Worm (Caenorhabditis elegans): ENCODE measurements around the gene F47B7.3.

Gene F47B7.3

ce11 chrX:3773233-3773632 lies 9.0 kb upstream of the F47B7.3 start:
- no peak for TF ChIP-seq unc-62 (GFP tag; optimal IDR thresholded peaks at IDR 0.05)

- no peak for TF ChIP-seq unc-62 (GFP tag; optimal IDR thresholded peaks at IDR 0.05)
These were observed 8.2 kb upstream of the F47B7.3 start, which contains the start of gene F47B7.2 for ce11 chrX:3772405-3772804. Gene F47B7.2 (plus strand): TSS chrX:3772762.

- no peak for TF ChIP-seq unc-62 (GFP tag; optimal IDR thresholded peaks at IDR 0.05)
These were observed 4.5 kb upstream of the F47B7.3 start, which contains the start of gene F47B7.5 for ce11 chrX:3768717-3769116. Gene F47B7.5 (minus strand): TSS chrX:3768817.

ce11 chrX:3766552-3766951 lies 2.4 kb upstream of the F47B7.3 start, which contains the start of gene F47B7.4:
Gene F47B7.4 (minus strand): TSS chrX:3766652.
- no peak for TF ChIP-seq unc-62 (GFP tag; optimal IDR thresholded peaks at IDR 0.05)

ce11 chrX:3762410-3762809 lies 1.8 kb downstream of the F47B7.3 start, which contains the start of gene T14G12.11:
Gene T14G12.11 (minus strand): TSS chrX:3762547.
- no peak for TF ChIP-seq unc-62 (GFP tag; optimal IDR thresholded peaks at IDR 0.05)

ce11 chrX:3759820-3760219 lies 4.4 kb downstream of the F47B7.3 start:
- TF ChIP-seq unc-62 (GFP tag; optimal IDR thresholded peaks at IDR 0.05), result no peak

- TF ChIP-seq unc-62 (GFP tag; optimal IDR thresholded peaks at IDR 0.05), result no peak
These were observed 4.8 kb downstream of the F47B7.3 start, which contains the start of gene T14G12.6 for ce11 chrX:3759345-3759744. Gene T14G12.6 (minus strand): TSS chrX:3759445.

ce11 chrX:3758399-3758798 lies 5.8 kb downstream of the F47B7.3 start, which contains the start of gene T14G12.12:
Gene T14G12.12 (minus strand): TSS chrX:3758499.
- TF ChIP-seq unc-62 (GFP tag; optimal IDR thresholded peaks at IDR 0.05), result no peak

- no peak for TF ChIP-seq unc-62 (GFP tag; optimal IDR thresholded peaks at IDR 0.05)
These were observed 8.0 kb downstream of the F47B7.3 start for ce11 chrX:3756238-3756637.

ce11 chrX:3755753-3756152 lies 8.4 kb downstream of the F47B7.3 start:
- no peak for TF ChIP-seq unc-62 (GFP tag; optimal IDR thresholded peaks at IDR 0.05)

- TF ChIP-seq unc-62 (GFP tag; optimal IDR thresholded peaks at IDR 0.05), result no peak
These were observed 11.8 kb downstream of the F47B7.3 start for ce11 chrX:3752443-3752842.

ce11 chrX:3751370-3751769 lies 12.8 kb downstream of the F47B7.3 start:
- TF ChIP-seq unc-62 (GFP tag; optimal IDR thresholded peaks at IDR 0.05), result no peak

ce11 chrX:3743190-3743589 lies 21.0 kb downstream of the F47B7.3 start:
- TF ChIP-seq unc-62 (GFP tag; optimal IDR thresholded peaks at IDR 0.05), result no peak

- TF ChIP-seq unc-62 (GFP tag; optimal IDR thresholded peaks at IDR 0.05), result no peak
These were observed 22.0 kb downstream of the F47B7.3 start, which contains the start of gene fkh-2 for ce11 chrX:3742223-3742622. Gene fkh-2 (minus strand): TSS chrX:3742323.

- no peak for TF ChIP-seq unc-62 (GFP tag; optimal IDR thresholded peaks at IDR 0.05)
These were observed 25.6 kb downstream of the F47B7.3 start for ce11 chrX:3738617-3739016.

ce11 chrX:3733732-3734131 lies 30.5 kb downstream of the F47B7.3 start, which contains the start of gene tag-18:
Gene tag-18 (minus strand): TSS chrX:3734036.
- TF ChIP-seq unc-62 (GFP tag; optimal IDR thresholded peaks at IDR 0.05), result no peak

ce11 chrX:3733321-3733720 lies 30.9 kb downstream of the F47B7.3 start:
- TF ChIP-seq unc-62 (GFP tag; optimal IDR thresholded peaks at IDR 0.05), result no peak

ce11 chrX:3728970-3729369 lies 35.2 kb downstream of the F47B7.3 start, which contains the start of gene aex-4:
Gene aex-4 (plus strand): TSS chrX:3729281.
- TF ChIP-seq unc-62 (GFP tag; optimal IDR thresholded peaks at IDR 0.05), result no peak
